Fruit fly (Drosophila melanogaster): ENCODE measurements around the gene Tmtc1.

Tmtc1 gene

dm6 chr2L:2734215-2734614, 56.7 kb downstream of the Tmtc1 start (continued):
- peak; percentile 47 for TF ChIP-seq CG9215 (GFP tag; IDR thresholded peaks at IDR 0.05)
- no peak for TF ChIP-seq Hey (tag; optimal IDR thresholded peaks at IDR 0.05)
- peak; percentile 77 for TF ChIP-seq nom (GFP tag; optimal IDR thresholded peaks at IDR 0.05)
- peak; percentile 42 for TF ChIP-seq fu2 (GFP tag; optimal IDR thresholded peaks at IDR 0.05)
- peak; percentile 58 for TF ChIP-seq Dip3 (GFP tag; optimal IDR thresholded peaks at IDR 0.05)
- no peak for TF ChIP-seq Antp (GFP tag; optimal IDR thresholded peaks at IDR 0.05)
- no peak for TF ChIP-seq ac (GFP tag; optimal IDR thresholded peaks at IDR 0.05)
- TF ChIP-seq shn (GFP tag; optimal IDR thresholded peaks at IDR 0.05), result peak; percentile 1
- TF ChIP-seq lab (GFP tag; optimal IDR thresholded peaks at IDR 0.05), result peak; percentile 74
- peak; percentile 68 for TF ChIP-seq bcd (GFP tag; optimal IDR thresholded peaks at IDR 0.05)
- TF ChIP-seq Gug (GFP tag; IDR thresholded peaks at IDR 0.05), result peak; percentile 4; the same call in 1 of the 4 replicates
- TF ChIP-seq tio (GFP tag; optimal IDR thresholded peaks at IDR 0.05), result peak; percentile 56
- peak; percentile 2 for TF ChIP-seq Bdp1 (GFP tag; optimal IDR thresholded peaks at IDR 0.05)
- TF ChIP-seq ttk (GFP tag; IDR thresholded peaks at IDR 0.05), result no peak
- TF ChIP-seq esg (GFP tag; conservative IDR thresholded peaks at IDR 0.05), result peak; percentile 39
- TF ChIP-seq nmo (GFP tag; optimal IDR thresholded peaks at IDR 0.05), result peak; percentile 33
- peak; percentile 67 for TF ChIP-seq CG13624 (GFP tag; optimal IDR thresholded peaks at IDR 0.05)
- TF ChIP-seq Bteb2 (GFP tag; optimal IDR thresholded peaks at IDR 0.05), result peak; percentile 42
- peak; percentile 28 for TF ChIP-seq phol (tag; optimal IDR thresholded peaks at IDR 0.05)
- peak; percentile 34; the same call in 1 of the 2 replicates for TF ChIP-seq CG10366 (GFP tag; IDR thresholded peaks at IDR 0.05)
- peak; percentile 55 for TF ChIP-seq Fer3 (tag; optimal IDR thresholded peaks at IDR 0.05)
- TF ChIP-seq CG14667 (GFP tag; IDR thresholded peaks at IDR 0.05), result no peak
- TF ChIP-seq fd3F (GFP tag; optimal IDR thresholded peaks at IDR 0.05), result peak; percentile 45
- TF ChIP-seq tap (tag; optimal IDR thresholded peaks at IDR 0.05), result no peak
- TF ChIP-seq CG5180 (GFP tag; optimal IDR thresholded peaks at IDR 0.05), result no peak
- TF ChIP-seq CG8290 (GFP tag; optimal IDR thresholded peaks at IDR 0.05), result no peak
- TF ChIP-seq CG8290 (tag; optimal IDR thresholded peaks at IDR 0.05), result peak in 1 of 2 experiments; percentile 15
- TF ChIP-seq CG32772 (GFP tag; IDR thresholded peaks at IDR 0.05), result no peak
- TF ChIP-seq cwo (GFP tag; optimal IDR thresholded peaks at IDR 0.05), result peak; percentile 54
- TF ChIP-seq Atf6 (GFP tag; IDR thresholded peaks at IDR 0.05), result peak; percentile 48; the same call in 1 of the 2 replicates
- TF ChIP-seq CHES-1-like (GFP tag; optimal IDR thresholded peaks at IDR 0.05), result peak; percentile 50
- TF ChIP-seq CG32532 (GFP tag; IDR thresholded peaks at IDR 0.05), result peak; percentile 71
- TF ChIP-seq Aef1 (GFP tag; IDR thresholded peaks at IDR 0.05), result peak; percentile 35; the same call in 2 of the 3 replicates
- peak; percentile 85 for TF ChIP-seq CG3281 (GFP tag; optimal IDR thresholded peaks at IDR 0.05)
- no peak for TF ChIP-seq CG2116 (GFP tag; optimal IDR thresholded peaks at IDR 0.05)
- no peak; the same call in 1 of the 2 replicates for TF ChIP-seq CG11247 (GFP tag; IDR thresholded peaks at IDR 0.05)
- TF ChIP-seq CG7271 (tag; optimal IDR thresholded peaks at IDR 0.05), result no peak
- TF ChIP-seq Opbp (GFP tag; IDR thresholded peaks at IDR 0.05; ENCODE audit: partially characterized antibody), result no peak
- TF ChIP-seq pan (optimal IDR thresholded peaks at IDR 0.05), result no peak
- peak in 1 of 2 experiments; percentile 23 for TF ChIP-seq pan (GFP tag; optimal IDR thresholded peaks at IDR 0.05 in 1 of 2, IDR thresholded peaks at IDR 0.05 in 1 of 2)
- peak; percentile 73 for TF ChIP-seq CG2678 (tag; optimal IDR thresholded peaks at IDR 0.05)
- peak; percentile 16 for TF ChIP-seq CG3995 (GFP tag; optimal IDR thresholded peaks at IDR 0.05)
- TF ChIP-seq D19A (tag; optimal IDR thresholded peaks at IDR 0.05), result peak; percentile 17
- TF ChIP-seq HmgD (GFP tag; optimal IDR thresholded peaks at IDR 0.05), result no peak
- TF ChIP-seq sens-2 (GFP tag; IDR thresholded peaks at IDR 0.05), result no peak
- TF ChIP-seq Hsf (GFP tag; optimal IDR thresholded peaks at IDR 0.05), result peak; percentile 24
- TF ChIP-seq fd96Cb (tag; optimal IDR thresholded peaks at IDR 0.05), result peak; percentile 26
- peak; percentile 22 to 83 for TF ChIP-seq Pdp1 (GFP tag; optimal IDR thresholded peaks at IDR 0.05)
- peak; percentile 54 for TF ChIP-seq scrt (GFP tag; optimal IDR thresholded peaks at IDR 0.05)
- no peak for TF ChIP-seq repo (GFP tag; optimal IDR thresholded peaks at IDR 0.05)
- TF ChIP-seq Ets65A (GFP tag), result no peak
- TF ChIP-seq D19B (GFP tag; optimal IDR thresholded peaks at IDR 0.05), result peak; percentile 38
